Fruit fly (Drosophila melanogaster): ENCODE data around the gene Lrp4.

Gene Lrp4

dm6 chrX:15910570-15910969, at the start of gene Lrp4:
Gene Lrp4, plus strand, starts transcription at chrX:15910870.
- TF ChIP-seq CG8478 (optimal IDR thresholded peaks at IDR 0.05) (no peak), CTCF (optimal IDR thresholded peaks at IDR 0.05) (no peak)

dm6 chrX:15866032-15866431, 44.6 kb upstream of the Lrp4 start:
- TF ChIP-seq CG8478 (optimal IDR thresholded peaks at IDR 0.05) (no peak), CTCF (optimal IDR thresholded peaks at IDR 0.05) (no peak)

dm6 chrX:15866799-15867412, 43.8 kb upstream of the Lrp4 start:
- TF ChIP-seq CG8478 (optimal IDR thresholded peaks at IDR 0.05) (no peak), CTCF (optimal IDR thresholded peaks at IDR 0.05) (no peak)

dm6 chrX:15867863-15868262, 42.8 kb upstream of the Lrp4 start, which contains the start of gene Gapdh2:
Gene Gapdh2, plus strand, starts transcription at chrX:15868145.
- TF ChIP-seq CTCF (optimal IDR thresholded peaks at IDR 0.05) = no peak
- TF ChIP-seq CG8478 (optimal IDR thresholded peaks at IDR 0.05) = no peak

- no peak for TF ChIP-seq CG8478 (optimal IDR thresholded peaks at IDR 0.05)
- no peak for TF ChIP-seq CTCF (optimal IDR thresholded peaks at IDR 0.05)
These were observed 41.9 kb upstream of the Lrp4 start for dm6 chrX:15868781-15869180.

- TF ChIP-seq CG8478 (optimal IDR thresholded peaks at IDR 0.05) (no peak), CTCF (optimal IDR thresholded peaks at IDR 0.05) (no peak)
These were observed 40.8 kb upstream of the Lrp4 start, which contains the start of gene CG16952 for dm6 chrX:15869843-15870242. Gene CG16952, plus strand, starts transcription at chrX:15870183.

- TF ChIP-seq CG8478 (optimal IDR thresholded peaks at IDR 0.05) = no peak
These were observed 39.6 kb upstream of the Lrp4 start for dm6 chrX:15870777-15871757.

- TF ChIP-seq CG8478 (optimal IDR thresholded peaks at IDR 0.05) (no peak), CTCF (optimal IDR thresholded peaks at IDR 0.05) (no peak)
These were observed 36.2 kb upstream of the Lrp4 start for dm6 chrX:15874437-15874836.

dm6 chrX:15875569-15875968, 35.1 kb upstream of the Lrp4 start:
- TF ChIP-seq CG8478 (optimal IDR thresholded peaks at IDR 0.05) (no peak), CTCF (optimal IDR thresholded peaks at IDR 0.05) (no peak)

- TF ChIP-seq CTCF (optimal IDR thresholded peaks at IDR 0.05) (peak in 1 of 2 experiments; percentile 3), CG8478 (optimal IDR thresholded peaks at IDR 0.05) (no peak)
These were observed 24.0 kb upstream of the Lrp4 start for dm6 chrX:15886411-15887246.

- TF ChIP-seq CTCF (optimal IDR thresholded peaks at IDR 0.05) (peak in 1 of 2 experiments; percentile 33), CG8478 (optimal IDR thresholded peaks at IDR 0.05) (no peak)
These were observed 23.4 kb upstream of the Lrp4 start, which contains the start of gene tay for dm6 chrX:15887247-15887616. Gene tay, minus strand, starts transcription at chrX:15887311.

- no peak for TF ChIP-seq CTCF (optimal IDR thresholded peaks at IDR 0.05)
- no peak for TF ChIP-seq CG8478 (optimal IDR thresholded peaks at IDR 0.05)
These were observed 21.9 kb upstream of the Lrp4 start for dm6 chrX:15888763-15889162.

- TF ChIP-seq CG8478 (optimal IDR thresholded peaks at IDR 0.05) (no peak), CTCF (optimal IDR thresholded peaks at IDR 0.05) (no peak)
These were observed 20.7 kb upstream of the Lrp4 start, which contains the start of the genes MSBP and CG15916 for dm6 chrX:15889780-15890608. Gene MSBP, minus strand, starts transcription at chrX:15890109. Gene CG15916, plus strand, starts transcription at chrX:15890589.
